Fruit fly (Drosophila melanogaster): ENCODE measurements around the gene TotF.
A peak's percentile ranks its signal among the peaks of the same experiment; 100 is the strongest.

The TotF gene

DNA sequence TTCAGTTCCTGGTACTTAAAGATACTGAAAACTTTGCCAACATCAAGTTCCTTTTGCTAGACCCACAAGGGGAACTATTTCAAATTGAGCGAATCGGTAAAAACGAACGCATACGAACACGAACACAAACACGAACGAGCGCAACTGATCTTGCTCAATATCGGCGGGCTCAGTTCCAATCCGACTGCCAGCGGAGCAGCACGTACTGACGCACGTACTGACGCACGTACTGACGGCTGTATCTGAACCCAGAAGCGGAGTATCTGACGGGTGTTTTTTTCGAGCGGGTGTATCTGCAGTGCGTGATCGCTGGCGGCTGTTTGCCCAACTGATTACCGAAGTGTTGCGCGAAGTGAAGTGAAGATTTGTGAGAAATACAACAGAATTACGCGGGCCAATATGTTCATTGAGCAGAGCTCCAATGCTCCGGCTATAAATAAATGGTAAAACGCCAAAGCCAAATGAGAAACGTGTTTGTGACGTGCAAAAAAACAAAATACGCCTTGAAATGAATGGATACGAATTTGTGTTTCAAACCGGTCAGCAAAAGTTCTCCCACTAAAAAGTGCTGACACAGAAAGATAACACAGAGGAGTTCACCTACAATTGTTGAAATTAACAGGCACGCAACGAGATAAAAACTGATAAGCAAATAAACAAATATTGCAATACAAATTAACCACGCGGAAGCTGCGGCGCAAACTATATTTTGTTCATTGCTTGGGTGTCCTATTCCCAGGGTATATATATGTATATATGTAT is 23.1 kb upstream of the TotF start (continued):
- TF ChIP-seq gsb (GFP tag; IDR thresholded peaks at IDR 0.05) (no peak), gro (GFP tag; optimal IDR thresholded peaks at IDR 0.05) (peak; percentile 36), zfh2 (GFP tag; optimal IDR thresholded peaks at IDR 0.05) (peak; percentile 4), nerfin-2 (GFP tag; IDR thresholded peaks at IDR 0.05; ENCODE audit: partially characterized antibody) (no peak), HHEX (GFP tag; optimal IDR thresholded peaks at IDR 0.05) (peak; percentile 46), Pdp1 (GFP tag; optimal IDR thresholded peaks at IDR 0.05) (peak in 1 of 2 experiments; percentile 67), Dp (GFP tag; optimal IDR thresholded peaks at IDR 0.05) (no peak), fru (optimal IDR thresholded peaks at IDR 0.05) (no peak), peb (GFP tag; IDR thresholded peaks at IDR 0.05) (no peak), cato (GFP tag; optimal IDR thresholded peaks at IDR 0.05; ENCODE audit: borderline replicate concordance) (no peak), D19A (tag; optimal IDR thresholded peaks at IDR 0.05) (no peak), ems (GFP tag; optimal IDR thresholded peaks at IDR 0.05) (no peak), da (GFP tag; optimal IDR thresholded peaks at IDR 0.05) (no peak), Mad (GFP tag; optimal IDR thresholded peaks at IDR 0.05) (peak; percentile 26), CoRest (tag; optimal IDR thresholded peaks at IDR 0.05) (peak; percentile 10), sqz (GFP tag; optimal IDR thresholded peaks at IDR 0.05) (no peak), CG18476 (GFP tag; optimal IDR thresholded peaks at IDR 0.05) (no peak), Atf-2 (GFP tag; optimal IDR thresholded peaks at IDR 0.05) (no peak), Nf-YB (GFP tag; optimal IDR thresholded peaks at IDR 0.05) (peak; percentile 11), Rx (GFP tag; IDR thresholded peaks at IDR 0.05) (no peak), Hmx (GFP tag; optimal IDR thresholded peaks at IDR 0.05) (no peak), CG30403 (GFP tag; optimal IDR thresholded peaks at IDR 0.05) (no peak), HLHmδ (GFP tag; optimal IDR thresholded peaks at IDR 0.05) (peak; percentile 81), Usf (GFP tag; optimal IDR thresholded peaks at IDR 0.05) (no peak), z (GFP tag; IDR thresholded peaks at IDR 0.05) (peak; percentile 68; the same call in 2 of the 3 replicates), CG10979 (tag; optimal IDR thresholded peaks at IDR 0.05) (peak; percentile 11), shn (GFP tag; optimal IDR thresholded peaks at IDR 0.05) (no peak), Ssrp (tag; optimal IDR thresholded peaks at IDR 0.05) (no peak), CG1792 (GFP tag; optimal IDR thresholded peaks at IDR 0.05) (no peak), Sox100B (GFP tag; optimal IDR thresholded peaks at IDR 0.05) (no peak), twi (tag; optimal IDR thresholded peaks at IDR 0.05) (peak; percentile 14), CG11504 (tag; optimal IDR thresholded peaks at IDR 0.05) (peak; percentile 20), CG8765 (GFP tag; IDR thresholded peaks at IDR 0.05) (no peak), ind (GFP tag; optimal IDR thresholded peaks at IDR 0.05) (no peak), CG15514 (GFP tag; optimal IDR thresholded peaks at IDR 0.05) (peak; percentile 46), CG8359 (GFP tag; optimal IDR thresholded peaks at IDR 0.05; ENCODE audit: borderline replicate concordance) (no peak), wdn (GFP tag; IDR thresholded peaks at IDR 0.05) (no peak), Gsc (GFP tag; IDR thresholded peaks at IDR 0.05) (no peak), bowl (GFP tag; IDR thresholded peaks at IDR 0.05) (no peak; the same call in 1 of the 2 replicates), Mrtf (GFP tag; IDR thresholded peaks at IDR 0.05) (no peak), CG7963 (GFP tag; IDR thresholded peaks at IDR 0.05; ENCODE audit: partially characterized antibody) (no peak), pnt (GFP tag; optimal IDR thresholded peaks at IDR 0.05) (no peak), CG12942 (GFP tag; optimal IDR thresholded peaks at IDR 0.05) (no peak), tup (GFP tag; optimal IDR thresholded peaks at IDR 0.05) (no peak), CG18619 (GFP tag; optimal IDR thresholded peaks at IDR 0.05) (peak; percentile 10), CG12299 (tag; optimal IDR thresholded peaks at IDR 0.05) (no peak), oc (tag; optimal IDR thresholded peaks at IDR 0.05) (peak; percentile 42), Ada2b (GFP tag; IDR thresholded peaks at IDR 0.05) (no peak), CG3838 (GFP tag; optimal IDR thresholded peaks at IDR 0.05) (no peak), br (optimal IDR thresholded peaks at IDR 0.05) (no peak), ttk (GFP tag; IDR thresholded peaks at IDR 0.05) (no peak)

Measured in whole organism, embryonic.